Worm (Caenorhabditis elegans) whole organism, L2 larva: ENCODE results near the gene W07B8.4.

Experiments used
- C34F6.9 ChIP-seq: fragments of 150-350 bp; optimal IDR thresholded peaks from 2 replicates; lab custom pipeline; 2014; ENCODE audit warnings: missing biosample characterization, missing genetic modification characterization
- F13H6.1 ChIP-seq: sonication (generic microtip); optimal IDR thresholded peaks from 2 replicates; lab custom pipeline; 2016; ENCODE audit warnings: missing genetic modification characterization, missing compliant biosample characterization
- Y55F3AM.14 ChIP-seq: fragments of 200-800 bp; sonication (Bioruptor generic); optimal IDR thresholded peaks from 2 replicates; lab custom pipeline; 2018; ENCODE audit warnings: mild to moderate bottlenecking, missing genetic modification characterization, missing compliant biosample characterization
- ZK546.5 ChIP-seq: sonication (generic microtip); optimal IDR thresholded peaks from 2 replicates; lab custom pipeline; 2017; ENCODE audit warnings: missing biosample characterization, missing genetic modification characterization
- alr-1 ChIP-seq: fragments of 150-350 bp; optimal IDR thresholded peaks from 2 replicates; lab custom pipeline; 2014; ENCODE audit warnings: missing biosample characterization, missing genetic modification characterization
- aly-2 ChIP-seq: fragments of 150-350 bp; optimal IDR thresholded peaks from 2 replicates; lab custom pipeline; 2014; ENCODE audit warnings: missing biosample characterization, missing genetic modification characterization
- ama-1 ChIP-seq: fragments of 150-350 bp; optimal IDR thresholded peaks from 2 replicates; lab custom pipeline; 2018; ENCODE audit warnings: inconsistent platforms
- blmp-1 ChIP-seq: sonication (generic microtip); optimal IDR thresholded peaks from 2 replicates; lab custom pipeline; 2017; ENCODE audit warnings: missing genetic modification characterization, mild to moderate bottlenecking, missing compliant biosample characterization, antibody characterized with exemption, moderate library complexity; ENCODE audit not compliant: insufficient read depth
- ceh-16 ChIP-seq: fragments of 150-350 bp; optimal IDR thresholded peaks from 2 replicates; lab custom pipeline; 2014; ENCODE audit warnings: missing biosample characterization, missing genetic modification characterization
- ceh-82 ChIP-seq: fragments of 150-350 bp; optimal IDR thresholded peaks from 2 replicates; lab custom pipeline; 2014; ENCODE audit warnings: missing biosample characterization, missing genetic modification characterization
- crh-2 ChIP-seq: sonication (generic microtip); optimal IDR thresholded peaks from 2 replicates; lab custom pipeline; 2017; ENCODE audit warnings: missing biosample characterization, missing genetic modification characterization
- dmd-4 ChIP-seq: sonication (generic microtip); optimal IDR thresholded peaks from 2 replicates; lab custom pipeline; 2017; ENCODE audit warnings: missing biosample characterization, missing genetic modification characterization
- egl-27 ChIP-seq: sonication (generic microtip); optimal IDR thresholded peaks from 3 replicates; lab custom pipeline; 2017; ENCODE audit warnings: missing biosample characterization, missing genetic modification reagents, missing genetic modification characterization
- elt-1 ChIP-seq: fragments of 150-350 bp; optimal IDR thresholded peaks from 2 replicates; lab custom pipeline; 2014; ENCODE audit warnings: missing biosample characterization, missing genetic modification characterization
- fos-1 ChIP-seq: fragments of 150-350 bp; optimal IDR thresholded peaks from 2 replicates; lab custom pipeline; 2014; ENCODE audit warnings: missing biosample characterization, missing genetic modification characterization
- gmeb-1 ChIP-seq: fragments of 150-350 bp; optimal IDR thresholded peaks from 2 replicates; lab custom pipeline; 2014; ENCODE audit warnings: missing biosample characterization, missing genetic modification characterization
- lin-11 ChIP-seq: fragments of 150-350 bp; sonication (generic microtip); optimal IDR thresholded peaks from 2 replicates; lab custom pipeline; 2014; ENCODE audit warnings: missing biosample characterization, missing genetic modification characterization, inconsistent platforms, mixed read lengths
- lin-13 ChIP-seq: fragments of 150-350 bp; optimal IDR thresholded peaks from 2 replicates; lab custom pipeline; 2014; ENCODE audit warnings: missing biosample characterization, missing genetic modification reagents, missing genetic modification characterization
- lin-39 ChIP-seq: fragments of 150-350 bp; optimal IDR thresholded peaks from 2 replicates; lab custom pipeline; 2014; ENCODE audit warnings: missing biosample characterization, missing genetic modification reagents, missing genetic modification characterization
- lsy-2 ChIP-seq, 2 experiments: fragments of 150-350 bp in 1 of 2; sonication (generic microtip) in 1 of 2; optimal IDR thresholded peaks; 2 replicates each; lab custom pipeline; 2014 to 2017; ENCODE audit warnings: missing biosample characterization in 2 of 2, missing genetic modification characterization in 2 of 2
- mbf-1 ChIP-seq: sonication (generic microtip); optimal IDR thresholded peaks from 2 replicates; lab custom pipeline; 2017; ENCODE audit warnings: missing biosample characterization, missing genetic modification characterization
- mdl-1 ChIP-seq, 2 experiments: fragments of 150-350 bp in 1 of 2; sonication (generic microtip) in 1 of 2; optimal IDR thresholded peaks; 2 replicates each; lab custom pipeline; 2017; ENCODE audit warnings: missing biosample characterization in 2 of 2, missing genetic modification characterization in 2 of 2
- nhr-12 ChIP-seq: fragments of 150-350 bp; optimal IDR thresholded peaks from 2 replicates; lab custom pipeline; 2014; ENCODE audit warnings: missing biosample characterization, missing genetic modification characterization
- nhr-129 ChIP-seq: fragments of 150-350 bp; optimal IDR thresholded peaks from 2 replicates; lab custom pipeline; 2014; ENCODE audit warnings: missing biosample characterization, missing genetic modification characterization
- nhr-21 ChIP-seq: fragments of 150-350 bp; optimal IDR thresholded peaks from 2 replicates; lab custom pipeline; 2014; ENCODE audit warnings: missing biosample characterization, missing genetic modification characterization
- nhr-237 ChIP-seq: fragments of 150-350 bp; optimal IDR thresholded peaks from 2 replicates; lab custom pipeline; 2014; ENCODE audit warnings: missing biosample characterization, missing genetic modification characterization
- nhr-25 ChIP-seq: fragments of 150-350 bp; sonication (generic microtip); optimal IDR thresholded peaks from 3 replicates; lab custom pipeline; 2014; ENCODE audit warnings: missing biosample characterization, missing genetic modification characterization
- peb-1 ChIP-seq: fragments of 150-350 bp; optimal IDR thresholded peaks from 2 replicates; lab custom pipeline; 2014; ENCODE audit warnings: missing biosample characterization, missing genetic modification characterization
- sem-4 ChIP-seq: fragments of 150-350 bp; optimal IDR thresholded peaks from 2 replicates; lab custom pipeline; 2014; ENCODE audit warnings: missing biosample characterization, missing genetic modification reagents, missing genetic modification characterization
- skn-1 ChIP-seq: sonication (generic microtip); optimal IDR thresholded peaks from 2 replicates; lab custom pipeline; 2017; ENCODE audit warnings: missing biosample characterization, missing genetic modification characterization
- sma-9 ChIP-seq, 2 experiments: fragments of 150-350 bp in 1 of 2; sonication (generic microtip) in 1 of 2; optimal IDR thresholded peaks; 2 replicates each; lab custom pipeline; 2014 to 2016; ENCODE audit warnings: missing genetic modification characterization in 2 of 2, mild to moderate bottlenecking in 1 of 2, missing biosample characterization in 1 of 2, missing compliant biosample characterization in 1 of 2, missing genetic modification reagents in 1 of 2, moderate library complexity in 1 of 2
- snpc-4 ChIP-seq: fragments of 150-350 bp; optimal IDR thresholded peaks from 2 replicates; lab custom pipeline; 2014; ENCODE audit warnings: missing biosample characterization, missing genetic modification characterization
- unc-39 ChIP-seq: fragments of 150-350 bp; optimal IDR thresholded peaks from 2 replicates; lab custom pipeline; 2014; ENCODE audit warnings: missing biosample characterization, missing genetic modification characterization
- unc-55 ChIP-seq: fragments of 150-350 bp; sonication (generic microtip); optimal IDR thresholded peaks from 3 replicates; lab custom pipeline; 2014; ENCODE audit warnings: missing biosample characterization, missing genetic modification reagents, missing genetic modification characterization
- zag-1 ChIP-seq: fragments of 150-350 bp; optimal IDR thresholded peaks from 2 replicates; lab custom pipeline; 2014; ENCODE audit warnings: missing biosample characterization, missing genetic modification characterization
- ztf-11 ChIP-seq: sonication (generic microtip); optimal IDR thresholded peaks from 2 replicates; lab custom pipeline; 2017; ENCODE audit warnings: missing biosample characterization, missing genetic modification characterization

Gene W07B8.4

DNA sequence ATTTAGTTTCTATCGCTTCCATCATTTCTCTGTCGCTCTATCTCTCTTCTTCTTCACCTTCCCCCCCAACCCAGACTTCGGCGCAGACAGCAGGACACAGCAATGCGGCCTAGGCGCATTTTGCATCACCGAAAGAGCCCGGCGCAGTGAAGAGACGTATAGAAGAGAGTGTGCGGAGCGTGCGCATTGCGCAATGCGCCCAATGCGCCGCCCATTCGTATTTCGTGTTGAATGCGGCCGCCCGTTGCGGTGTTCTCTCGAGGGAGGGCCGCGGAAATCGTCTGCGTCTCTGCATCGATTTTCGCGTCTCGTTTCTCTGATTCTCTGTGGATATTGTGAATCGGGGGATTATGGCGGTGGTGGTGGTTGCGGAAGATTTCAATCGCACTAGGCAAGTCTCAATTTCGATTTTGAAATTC, 19.6 kb upstream of the W07B8.4 start (continued):
- TF ChIP-seq zag-1 (tag; lab: Kevin White, UChicago) = peak; percentile 99
- TF ChIP-seq nhr-129 (tag; lab: Kevin White, UChicago) = peak; percentile 97
- no peak for TF ChIP-seq peb-1 (tag; lab: Kevin White, UChicago)
- TF ChIP-seq egl-27 (tag; lab: Kevin White, UChicago) = peak; percentile 95
- peak; percentile 99 for TF ChIP-seq nhr-21
- peak; percentile 66 for TF ChIP-seq ZK546.5 (tag; lab: Kevin White, UChicago)
- peak; percentile 98 for TF ChIP-seq crh-2 (tag; lab: Kevin White, UChicago)
- peak; percentile 100 for TF ChIP-seq Y55F3AM.14

DNA sequence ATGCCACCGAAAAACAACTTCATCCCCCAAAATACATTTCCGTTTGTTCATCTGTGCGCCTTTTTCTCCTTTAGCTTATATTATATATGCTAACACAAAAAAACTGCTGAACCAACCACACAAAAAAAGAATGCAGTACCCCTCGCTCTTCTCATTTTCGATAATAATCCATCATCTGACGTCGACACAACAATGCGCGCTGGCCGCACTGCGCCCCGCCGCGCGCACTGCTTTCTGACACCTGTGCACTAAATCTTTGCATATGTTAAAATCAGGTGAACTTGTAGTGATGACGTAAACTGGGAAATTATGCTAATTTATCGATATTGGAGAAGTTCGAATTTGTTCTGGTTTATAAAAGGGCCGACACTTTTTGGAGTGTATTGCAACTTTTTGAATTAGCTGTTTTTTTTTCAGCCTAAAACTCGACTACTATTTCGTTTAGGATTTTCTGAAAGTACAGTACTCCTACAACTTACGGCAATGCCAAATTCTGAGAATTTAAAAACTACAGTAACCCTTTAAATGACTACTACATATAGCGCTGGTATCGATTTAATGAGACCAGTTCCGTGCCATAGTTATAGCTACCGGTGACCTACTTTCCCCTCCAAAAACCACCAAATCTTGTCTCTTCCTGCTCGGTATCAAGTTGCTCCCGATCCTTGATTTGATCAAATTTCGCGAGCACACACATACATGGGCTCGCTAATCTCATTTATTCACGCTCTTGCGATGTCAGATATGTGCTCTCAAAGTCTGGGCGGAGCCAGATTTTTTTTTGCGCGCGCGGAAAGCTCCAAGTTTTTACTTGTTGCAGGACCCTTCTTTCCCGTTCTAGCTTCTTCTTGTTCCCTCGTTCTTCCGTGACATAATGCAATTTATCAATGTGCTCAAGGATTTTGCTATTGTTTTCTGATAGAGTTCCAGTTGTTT, 18.3 kb upstream of the W07B8.4 start:
- TF ChIP-seq lsy-2 (tag; optimal IDR thresholded peaks at IDR 0.05; lab: Kevin White, UChicago) = peak in 1 of 2 experiments; percentile 22
- TF ChIP-seq blmp-1 (tag; lab: Kevin White, UChicago) = no peak
- no peak for TF ChIP-seq ceh-82 (tag; lab: Kevin White, UChicago)
- TF ChIP-seq lin-13 (GFP tag; lab: Kevin White, UChicago) = no peak
- no peak for TF ChIP-seq Y55F3AM.14
- no peak for TF ChIP-seq ceh-16 (tag; lab: Kevin White, UChicago)
- TF ChIP-seq nhr-21 = no peak
- no peak for TF ChIP-seq nhr-25
- no peak for TF ChIP-seq mdl-1 (tag; optimal IDR thresholded peaks at IDR 0.05; lab: Kevin White, UChicago)
- TF ChIP-seq aly-2 (tag; lab: Kevin White, UChicago) = no peak
- no peak for TF ChIP-seq gmeb-1 (tag; lab: Kevin White, UChicago)
- TF ChIP-seq unc-55 (GFP tag; lab: Kevin White, UChicago) = peak; percentile 2
- no peak for TF ChIP-seq sem-4 (tag; lab: Kevin White, UChicago)
- TF ChIP-seq nhr-12 (tag; lab: Kevin White, UChicago) = no peak
- TF ChIP-seq lin-11 (tag; lab: Kevin White, UChicago) = peak; percentile 39
- peak; percentile 34 for TF ChIP-seq sma-9 (GFP tag; optimal IDR thresholded peaks at IDR 0.05; lab: Kevin White, UChicago)
- TF ChIP-seq sma-9 (tag; optimal IDR thresholded peaks at IDR 0.05; lab: Kevin White, UChicago) = no peak
- no peak for TF ChIP-seq C34F6.9 (tag; lab: Kevin White, UChicago)
- no peak for TF ChIP-seq unc-39 (tag; lab: Kevin White, UChicago)
- TF ChIP-seq, all 48 proteins: peak for 4

DNA sequence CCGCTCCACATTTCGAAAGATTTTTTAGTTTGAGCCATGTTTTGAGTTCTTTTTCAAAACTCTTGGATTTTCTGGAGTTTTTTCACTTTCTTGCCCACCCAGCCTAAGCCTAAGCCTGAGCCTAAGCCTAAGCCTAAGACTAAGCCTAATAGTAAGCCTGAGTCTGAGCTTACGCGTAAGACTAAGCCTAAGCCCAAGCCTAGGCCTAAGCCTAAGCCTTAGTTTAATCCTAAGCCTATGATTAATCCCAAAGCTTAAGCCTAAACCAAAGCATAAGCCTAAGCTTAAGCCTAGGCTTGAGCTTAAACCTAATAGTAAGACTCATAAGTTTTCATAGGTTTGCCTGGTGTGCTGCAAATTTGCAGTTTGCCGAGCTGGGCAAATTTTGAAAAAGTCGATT, 10.5 kb upstream of the W07B8.4 start:
- TF ChIP-seq lin-39 (tag; lab: Kevin White, UChicago) (no peak), ama-1 (lab: Kevin White, UChicago) (no peak), ceh-16 (tag; lab: Kevin White, UChicago) (no peak), Y55F3AM.14 (no peak), F13H6.1 (tag; lab: Kevin White, UChicago) (no peak), fos-1 (tag; lab: Kevin White, UChicago) (no peak), alr-1 (tag; lab: Kevin White, UChicago) (no peak), nhr-25 (no peak), skn-1 (no peak), dmd-4 (tag; lab: Kevin White, UChicago) (no peak), nhr-237 (tag; lab: Kevin White, UChicago) (no peak), peb-1 (tag; lab: Kevin White, UChicago) (no peak), ceh-82 (tag; lab: Kevin White, UChicago) (no peak), unc-55 (GFP tag; lab: Kevin White, UChicago) (no peak), snpc-4 (tag; lab: Kevin White, UChicago) (no peak), mbf-1 (no peak), nhr-21 (no peak), elt-1 (tag; lab: Kevin White, UChicago) (no peak), ztf-11 (no peak), lsy-2 (tag; optimal IDR thresholded peaks at IDR 0.05; lab: Kevin White, UChicago) (no peak)
